Fruit fly (Drosophila melanogaster) whole organism: Measurements from ENCODE around the gene AdoR.

Source experiments
- psq ChIP-seq: fragments of >200 bp; optimal IDR thresholded peaks from 2 replicates; lab custom pipeline; 2017
- usp ChIP-seq: fragments of >200 bp; optimal IDR thresholded peaks from 2 replicates; lab custom pipeline; 2017; ENCODE audit warnings: missing biosample characterization, missing genetic modification characterization, mixed read lengths

DNA sequence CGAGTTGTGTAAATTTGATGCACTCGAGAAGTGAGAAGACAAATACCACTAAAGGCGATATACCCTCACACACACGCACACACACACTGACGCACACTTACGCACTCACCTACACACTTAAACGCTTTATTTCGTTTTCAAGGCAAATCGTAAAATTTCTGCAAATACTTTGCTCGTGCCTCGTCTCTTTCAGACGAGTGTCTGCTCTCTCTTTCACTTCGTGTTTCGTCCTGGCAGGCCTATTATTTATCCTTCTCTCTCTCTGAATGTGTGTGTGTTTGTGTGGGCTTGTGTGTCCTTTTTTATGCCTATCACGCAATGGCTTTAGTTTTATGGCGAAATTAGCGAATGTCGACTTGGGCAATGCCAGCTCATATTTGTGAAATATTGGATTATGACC, 51.2 kb downstream of the AdoR start:
- TF ChIP-seq usp = no peak
- no peak for TF ChIP-seq psq
